Worm (Caenorhabditis elegans): Measurements from ENCODE around the gene srsx-22.

- TF ChIP-seq dao-5 (tag; optimal IDR thresholded peaks at IDR 0.05): no peak
- TF ChIP-seq W03F9.2 (tag; optimal IDR thresholded peaks at IDR 0.05): no peak
These were observed 42.9 kb downstream of the srsx-22 start, which contains the start of the genes pho-6 and F52E1.3 for ce11 chrV:8394357-8394850.

Data from whole organism, L4/young adult.